Worm (Caenorhabditis elegans): Measurements from ENCODE around the gene asp-6.

The asp-6 gene

DNA sequence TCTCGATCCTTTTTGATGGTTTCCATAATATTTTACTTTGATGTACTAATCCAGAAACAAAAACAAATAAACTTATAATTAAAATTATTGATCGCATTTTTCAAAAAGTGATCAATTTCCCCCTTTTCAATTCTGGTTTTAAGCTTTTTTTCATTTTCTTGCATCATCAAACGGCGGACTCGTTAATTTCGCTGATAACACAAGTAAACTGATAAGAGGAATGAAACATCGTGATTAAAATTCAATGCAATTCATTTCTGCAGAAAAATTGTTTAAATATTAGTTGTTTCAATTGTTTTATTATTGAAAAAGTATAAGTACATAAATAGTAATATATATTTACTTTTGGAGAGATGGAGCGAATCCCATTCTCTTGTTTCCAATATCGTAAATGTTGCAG is 1.5 kb downstream of the asp-6 start:
- TF ChIP-seq mep-1 (tag; optimal IDR thresholded peaks at IDR 0.05) = no peak
- TF ChIP-seq mls-2 (tag; optimal IDR thresholded peaks at IDR 0.05) = no peak
- no peak for TF ChIP-seq cnd-1 (tag; optimal IDR thresholded peaks at IDR 0.05)
- TF ChIP-seq ceh-43 (GFP tag; optimal IDR thresholded peaks at IDR 0.05) = no peak
- no peak for TF ChIP-seq pha-4 (tag; optimal IDR thresholded peaks at IDR 0.05)
- TF ChIP-seq unc-39 (tag; optimal IDR thresholded peaks at IDR 0.05) = no peak
- TF ChIP-seq ham-2 (GFP tag; optimal IDR thresholded peaks at IDR 0.05) = no peak
- TF ChIP-seq ceh-83 (GFP tag; optimal IDR thresholded peaks at IDR 0.05) = no peak

DNA sequence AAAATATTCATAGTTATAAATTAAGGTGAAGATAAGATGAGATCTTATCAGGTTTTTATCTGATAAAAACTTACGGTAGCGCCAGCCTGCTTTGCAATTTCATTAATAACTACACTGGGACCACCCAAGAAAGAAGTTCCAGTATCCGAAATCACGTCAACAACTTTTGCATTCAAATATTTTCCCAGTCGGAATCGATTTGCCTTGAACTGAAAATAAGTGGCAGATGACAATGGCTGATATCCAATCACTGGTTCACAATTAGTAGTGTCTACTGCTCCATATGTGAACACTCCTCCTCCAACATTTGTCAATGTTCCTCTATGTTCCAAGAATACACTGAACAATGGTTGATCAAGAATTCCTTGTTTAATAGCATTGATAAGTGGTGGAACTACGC is 2.5 kb downstream of the asp-6 start, which contains the start of gene F21F8.5:
TSS of gene F21F8.5 (minus strand) at position 101 of the 400 bp plus-strand sequence.
- TF ChIP-seq ham-2 (GFP tag; optimal IDR thresholded peaks at IDR 0.05) (no peak), mab-5 (tag; optimal IDR thresholded peaks at IDR 0.05) (no peak), nhr-76 (tag; optimal IDR thresholded peaks at IDR 0.05) (no peak), sem-2 (GFP tag; optimal IDR thresholded peaks at IDR 0.05) (no peak), mls-2 (tag; optimal IDR thresholded peaks at IDR 0.05) (no peak), pha-4 (tag; optimal IDR thresholded peaks at IDR 0.05) (no peak), nhr-12 (tag; optimal IDR thresholded peaks at IDR 0.05) (no peak), hlh-1 (tag; optimal IDR thresholded peaks at IDR 0.05) (no peak), ceh-43 (GFP tag; optimal IDR thresholded peaks at IDR 0.05) (no peak), lin-13 (tag; optimal IDR thresholded peaks at IDR 0.05) (no peak), nhr-237 (tag; optimal IDR thresholded peaks at IDR 0.05) (no peak), unc-120 (tag; optimal IDR thresholded peaks at IDR 0.05; ENCODE audit: poor library complexity, severe bottlenecking) (no peak), nhr-2 (tag; optimal IDR thresholded peaks at IDR 0.05) (no peak), lin-32 (GFP tag; optimal IDR thresholded peaks at IDR 0.05) (no peak), ztf-11 (tag; optimal IDR thresholded peaks at IDR 0.05) (no peak), cnd-1 (tag; optimal IDR thresholded peaks at IDR 0.05) (no peak), bed-3 (GFP tag; optimal IDR thresholded peaks at IDR 0.05) (no peak)

- TF ChIP-seq tbx-8 (GFP tag; optimal IDR thresholded peaks at IDR 0.05) = no peak
- no peak for TF ChIP-seq ceh-39 (tag; optimal IDR thresholded peaks at IDR 0.05)
- TF ChIP-seq nhr-76 (tag; optimal IDR thresholded peaks at IDR 0.05) = no peak
- no peak for TF ChIP-seq lsy-2 (tag; optimal IDR thresholded peaks at IDR 0.05)
- no peak for TF ChIP-seq blmp-1 (tag; optimal IDR thresholded peaks at IDR 0.05)
- TF ChIP-seq ham-2 (GFP tag; optimal IDR thresholded peaks at IDR 0.05) = no peak
- no peak for TF ChIP-seq nhr-12 (tag; optimal IDR thresholded peaks at IDR 0.05)
- TF ChIP-seq cnd-1 (tag; optimal IDR thresholded peaks at IDR 0.05) = no peak
- no peak for TF ChIP-seq drap-1 (GFP tag; optimal IDR thresholded peaks at IDR 0.05)
- no peak for TF ChIP-seq elt-1 (tag; optimal IDR thresholded peaks at IDR 0.05; ENCODE audit: borderline replicate concordance, insufficient read depth)
- no peak for TF ChIP-seq unc-39 (tag; optimal IDR thresholded peaks at IDR 0.05)
- no peak for TF ChIP-seq nhr-28 (tag; optimal IDR thresholded peaks at IDR 0.05)
- TF ChIP-seq bed-3 (GFP tag; optimal IDR thresholded peaks at IDR 0.05) = no peak
- no peak for TF ChIP-seq nhr-237 (tag; optimal IDR thresholded peaks at IDR 0.05)
- no peak for TF ChIP-seq lin-13 (tag; optimal IDR thresholded peaks at IDR 0.05)
Observed at ce11 chrV:8263941-8264340, 4.8 kb downstream of the asp-6 start, which contains the start of gene C16D9.9. Gene C16D9.9, plus strand, starts transcription at chrV:8264241.

DNA sequence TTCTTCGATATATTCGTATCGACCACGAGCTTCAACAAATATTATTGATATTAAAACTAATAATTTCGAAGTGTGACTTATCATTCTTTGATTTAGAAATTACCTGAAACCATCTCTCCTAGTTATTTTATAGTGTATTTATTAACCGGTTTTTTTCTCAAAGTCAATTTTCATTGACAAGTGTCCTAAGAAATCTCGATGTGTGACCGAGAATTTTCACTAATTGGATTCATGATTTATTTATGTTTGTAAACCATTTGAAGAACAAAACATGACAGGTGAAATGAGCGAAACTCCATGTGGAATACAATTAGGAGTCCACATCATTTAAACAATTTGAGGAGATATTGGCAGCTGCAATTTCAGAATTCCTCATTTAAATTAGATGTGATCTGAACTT is 5.3 kb downstream of the asp-6 start, which contains the start of gene C16D9.8:
TSS of gene C16D9.8 (minus strand) at position 101 of the 400 bp plus-strand sequence.
- TF ChIP-seq mab-5 (tag; optimal IDR thresholded peaks at IDR 0.05) (no peak), mep-1 (tag; optimal IDR thresholded peaks at IDR 0.05) (no peak), nhr-28 (tag; optimal IDR thresholded peaks at IDR 0.05) (no peak), nhr-237 (tag; optimal IDR thresholded peaks at IDR 0.05) (no peak), ztf-11 (tag; optimal IDR thresholded peaks at IDR 0.05) (no peak), unc-39 (tag; optimal IDR thresholded peaks at IDR 0.05) (no peak), drap-1 (GFP tag; optimal IDR thresholded peaks at IDR 0.05) (no peak), M03D4.4 (tag; optimal IDR thresholded peaks at IDR 0.05) (no peak)

DNA sequence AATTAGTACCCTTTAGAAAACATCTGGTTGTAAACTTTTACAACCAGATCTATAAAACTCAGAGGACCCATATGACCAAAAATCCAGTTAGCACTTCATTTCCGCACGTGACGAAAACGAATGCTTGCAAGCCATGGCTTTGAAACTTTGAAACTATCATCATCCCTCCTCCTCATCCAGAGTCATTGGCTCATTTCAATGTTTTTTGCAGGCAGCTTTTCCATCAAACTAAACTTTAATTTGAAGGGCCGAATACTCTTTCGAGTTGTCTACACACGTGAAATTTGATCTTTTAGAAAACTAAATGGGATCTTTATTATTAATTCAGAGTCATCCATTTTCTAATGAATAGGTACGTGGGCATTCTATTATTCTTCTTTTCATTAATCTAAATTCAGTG is 6.5 kb downstream of the asp-6 start:
- TF ChIP-seq lin-13 (tag; optimal IDR thresholded peaks at IDR 0.05) = no peak
- no peak for TF ChIP-seq drap-1 (GFP tag; optimal IDR thresholded peaks at IDR 0.05)
- no peak for TF ChIP-seq ceh-83 (GFP tag; optimal IDR thresholded peaks at IDR 0.05)
- TF ChIP-seq flh-1 (GFP tag; optimal IDR thresholded peaks at IDR 0.05) = no peak
- no peak for TF ChIP-seq nhr-28 (tag; optimal IDR thresholded peaks at IDR 0.05)
- TF ChIP-seq elt-3 (tag; optimal IDR thresholded peaks at IDR 0.05) = no peak
- TF ChIP-seq lsy-2 (tag; optimal IDR thresholded peaks at IDR 0.05) = no peak
- no peak for TF ChIP-seq unc-39 (tag; optimal IDR thresholded peaks at IDR 0.05)
